Worm (Caenorhabditis elegans) whole organism, L4 larva: ENCODE data around the gene math-21.
"Not testable (repeated sequence)": the region's sequence is repeated elsewhere in the genome, so short reads cannot be mapped to it uniquely, and the experiment has no call there.

ENCODE experiments used
- R02D3.7 ChIP-seq: fragments of 150-350 bp; sonication (generic microtip); optimal IDR thresholded peaks from 3 replicates; lab custom pipeline; 2014; ENCODE audit warnings: missing biosample characterization, missing genetic modification characterization
- egl-27 ChIP-seq: sonication (generic microtip); optimal IDR thresholded peaks from 3 replicates; lab custom pipeline; 2017; ENCODE audit warnings: missing biosample characterization, missing genetic modification reagents, missing genetic modification characterization
- jun-1 ChIP-seq: fragments of 150-350 bp; optimal IDR thresholded peaks from 2 replicates; lab custom pipeline; 2014; ENCODE audit warnings: missing biosample characterization, missing genetic modification reagents, missing genetic modification characterization
- mxl-3 ChIP-seq: fragments of 200-800 bp; sonication (Bioruptor generic); optimal IDR thresholded peaks from 2 replicates; lab custom pipeline; 2018; ENCODE audit warnings: mild to moderate bottlenecking, missing genetic modification characterization, missing compliant biosample characterization
- nhr-76 ChIP-seq: fragments of 150-350 bp; optimal IDR thresholded peaks from 2 replicates; lab custom pipeline; 2014; ENCODE audit warnings: missing biosample characterization, missing genetic modification characterization
- tag-97 ChIP-seq: fragments of 200-800 bp; sonication (Bioruptor generic); IDR thresholded peaks from 2 replicates; pipeline ENCODE4 v1.3.6; 2022; ENCODE audit warnings: missing genetic modification characterization, missing compliant biosample characterization

DNA sequence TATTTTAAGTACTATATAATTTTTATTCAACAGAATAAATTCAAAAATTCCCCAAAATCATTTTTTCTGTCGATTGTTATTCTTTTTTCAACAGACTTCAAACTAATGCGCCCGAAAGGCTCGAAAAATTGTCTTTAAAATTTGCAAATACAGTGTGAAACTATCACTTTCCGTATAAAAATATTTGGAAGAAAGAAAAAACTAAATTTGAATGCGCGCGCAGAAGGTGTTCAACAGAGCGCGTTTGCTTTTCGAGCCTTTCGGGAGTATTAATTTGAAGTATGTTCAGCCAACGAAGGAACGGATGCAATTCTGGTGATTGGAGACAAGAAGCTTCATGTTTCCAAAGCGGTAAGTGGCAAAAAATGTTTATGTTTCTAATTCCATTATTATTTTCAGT, 38.4 kb downstream of the math-21 start, which contains the start of gene btb-4:
- not testable (repeated sequence) for TF ChIP-seq tag-97 (GFP tag; lab: Robert Waterston, UW); R02D3.7 (tag; lab: Kevin White, UChicago); mxl-3 (GFP tag; lab: Kevin White, UChicago); nhr-76; egl-27 (tag; lab: Kevin White, UChicago); jun-1 (tag; lab: Kevin White, UChicago)
